Worm (Caenorhabditis elegans): ENCODE results near the gene asm-2.
A peak's percentile ranks its signal among the peaks of the same experiment; 100 is the strongest.

DNA sequence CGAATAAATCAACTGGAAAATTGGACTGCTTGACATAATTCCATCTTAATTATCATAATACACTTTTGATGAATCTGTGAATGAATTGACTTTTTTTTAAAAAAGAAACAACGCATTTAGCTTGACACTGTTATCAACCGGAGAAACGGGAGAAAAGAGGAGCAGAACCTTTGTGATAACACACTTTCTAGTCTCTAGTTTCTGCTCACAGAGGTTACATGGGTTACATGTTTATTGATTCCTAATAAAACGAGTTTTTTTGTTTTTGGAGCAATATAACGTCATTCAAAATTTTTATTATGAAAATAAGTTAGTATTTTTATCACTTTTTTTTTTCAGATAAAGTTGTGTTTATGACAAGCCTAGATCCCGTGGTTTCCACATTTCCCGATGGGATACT, 6.1 kb downstream of the asm-2 start, which contains the start of gene hizr-1:
- TF ChIP-seq unc-39 (tag; optimal IDR thresholded peaks at IDR 0.05) (no peak), jun-1 (tag; optimal IDR thresholded peaks at IDR 0.05) (no peak), php-3 (GFP tag; IDR thresholded peaks at IDR 0.05) (peak; percentile 15; the same call in 1 of the 2 replicates)
